Worm (Caenorhabditis elegans): ENCODE results near the gene sec-3.

DNA sequence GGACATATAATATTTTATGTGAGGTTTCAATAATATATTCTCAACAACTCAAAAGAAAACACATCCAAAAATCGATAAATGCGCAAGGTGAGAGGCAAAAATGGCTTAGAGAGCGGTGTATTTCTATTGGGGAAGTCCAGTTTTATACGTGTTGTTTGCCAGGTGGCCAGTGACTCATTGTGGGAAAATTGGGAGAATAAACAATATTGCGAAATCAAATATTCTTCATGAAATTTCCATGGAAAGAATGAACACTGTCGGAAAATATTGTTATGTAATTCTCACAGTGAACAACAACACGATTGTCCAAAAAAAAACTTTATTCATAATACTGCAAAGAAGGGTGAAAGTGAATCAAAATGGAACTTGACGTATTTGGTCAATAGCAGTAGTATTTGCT lies 12.0 kb downstream of the sec-3 start:
- TF ChIP-seq ztf-11 (tag; optimal IDR thresholded peaks at IDR 0.05) (no peak), nfya-1 (tag; optimal IDR thresholded peaks at IDR 0.05; ENCODE audit: insufficient read depth) (no peak), R02D3.7 (tag; optimal IDR thresholded peaks at IDR 0.05) (no peak), lin-15B (tag; optimal IDR thresholded peaks at IDR 0.05) (no peak), snpc-4 (tag; optimal IDR thresholded peaks at IDR 0.05) (no peak), nhr-237 (tag; optimal IDR thresholded peaks at IDR 0.05) (no peak), elt-3 (tag; optimal IDR thresholded peaks at IDR 0.05) (no peak), lin-39 (tag; optimal IDR thresholded peaks at IDR 0.05) (no peak)

All from whole organism, L3 larva.